Fruit fly (Drosophila melanogaster) whole organism, pupa: ENCODE results near the gene CG31898.

Experiments
- CG10348 ChIP-seq: fragments of 200-800 bp; sonication (Bioruptor generic); IDR thresholded peaks from 2 replicates; pipeline ENCODE4 v1.3.6; 2022; ENCODE audit warnings: missing biosample characterization, missing genetic modification characterization
- CG13204 ChIP-seq: fragments of 200-800 bp; sonication (Bioruptor generic); optimal IDR thresholded peaks from 2 replicates; lab custom pipeline; 2018; ENCODE audit warnings: missing biosample characterization, mild to moderate bottlenecking, missing genetic modification characterization, moderate library complexity
- CG15710 ChIP-seq: fragments of 200-800 bp; sonication (Bioruptor generic); optimal IDR thresholded peaks from 2 replicates; lab custom pipeline; 2018; ENCODE audit warnings: missing biosample characterization, mild to moderate bottlenecking, missing genetic modification characterization, moderate library complexity
- CG17806 ChIP-seq: fragments of 200-800 bp; sonication (Bioruptor generic); optimal IDR thresholded peaks from 2 replicates; lab custom pipeline; 2018; ENCODE audit warnings: missing biosample characterization, mild to moderate bottlenecking, missing genetic modification characterization, moderate library complexity
- CG32121 ChIP-seq: fragments of 200-800 bp; sonication (Bioruptor generic); IDR thresholded peaks from 2 replicates; pipeline ENCODE4 v1.3.6; 2022; ENCODE audit warnings: missing biosample characterization, missing genetic modification characterization
- CG34367 ChIP-seq: fragments of 200-800 bp; sonication (Bioruptor generic); optimal IDR thresholded peaks from 2 replicates; lab custom pipeline; 2018; ENCODE audit warnings: missing biosample characterization, mild to moderate bottlenecking, missing genetic modification characterization
- CG8159 ChIP-seq: fragments of 200-800 bp; sonication (Bioruptor generic); optimal IDR thresholded peaks from 3 replicates; lab custom pipeline; 2018; ENCODE audit warnings: missing biosample characterization, mild to moderate bottlenecking, missing genetic modification characterization, moderate library complexity
- CG8301 ChIP-seq: fragments of 200-800 bp; sonication (Bioruptor generic); optimal IDR thresholded peaks from 2 replicates; lab custom pipeline; 2018; ENCODE audit warnings: missing biosample characterization, mild to moderate bottlenecking, missing genetic modification characterization
- CG9948 ChIP-seq: fragments of 200-800 bp; sonication (Bioruptor generic); optimal IDR thresholded peaks from 2 replicates; lab custom pipeline; 2018; ENCODE audit warnings: missing biosample characterization, mild to moderate bottlenecking, missing genetic modification characterization, moderate library complexity
- D1 ChIP-seq: fragments of 200-800 bp; sonication (Bioruptor generic); optimal IDR thresholded peaks from 2 replicates; lab custom pipeline; 2018; ENCODE audit warnings: missing biosample characterization, mild to moderate bottlenecking, missing genetic modification characterization, moderate library complexity
- Snoo ChIP-seq: fragments of 200-800 bp; sonication (Bioruptor generic); optimal IDR thresholded peaks from 3 replicates; lab custom pipeline; 2017; ENCODE audit warnings: missing biosample characterization, mild to moderate bottlenecking, missing genetic modification characterization, inconsistent platforms
- fd96Ca ChIP-seq: fragments of 200-800 bp; sonication (Bioruptor generic); IDR thresholded peaks from 3 replicates; pipeline ENCODE4 v1.3.6; 2022; ENCODE audit warnings: missing biosample characterization, missing genetic modification characterization
- rn ChIP-seq: fragments of 200-800 bp; sonication (Bioruptor generic); IDR thresholded peaks from 2 replicates; pipeline ENCODE4 v1.3.6; 2022; ENCODE audit warnings: missing biosample characterization, missing genetic modification characterization

dm6 chr2L:8421717-8422116, 21.5 kb downstream of the CG31898 start:
- no peak for TF ChIP-seq fd96Ca
- no peak for TF ChIP-seq D1
- no peak for TF ChIP-seq CG32121 (GFP tag; lab: Robert Waterston, UW)
- no peak for TF ChIP-seq CG8301 (tag; lab: Kevin White, UChicago)
- TF ChIP-seq CG34367: no peak
- no peak for TF ChIP-seq CG10348 (GFP tag; lab: Robert Waterston, UW)
- TF ChIP-seq rn (GFP tag; lab: Robert Waterston, UW): no peak
- TF ChIP-seq CG15710 (tag; lab: Kevin White, UChicago): no peak
- TF ChIP-seq CG9948 (tag; lab: Kevin White, UChicago): no peak
- TF ChIP-seq Snoo (tag; lab: Kevin White, UChicago): no peak
- TF ChIP-seq CG13204: no peak
- TF ChIP-seq CG17806 (tag; lab: Kevin White, UChicago): no peak
- no peak for TF ChIP-seq CG8159 (tag; lab: Kevin White, UChicago)
